Fruit fly (Drosophila melanogaster) ovary, adult (tissue): Measurements from ENCODE around the gene Arl8.

ENCODE experiments used
- CG17801 ChIP-seq: fragments of 200-800 bp; optimal IDR thresholded peaks from 2 replicates; lab custom pipeline; 2019; ENCODE audit warnings: missing biosample characterization, mild to moderate bottlenecking, missing genetic modification characterization, moderate library complexity; ENCODE audit not compliant: partially characterized antibody

Gene Arl8

dm6 chr3R:8164850-8165249 lies 38.4 kb downstream of the Arl8 start:
- TF ChIP-seq CG17801 = no peak

- no peak for TF ChIP-seq CG17801
Observed at dm6 chr3R:8171489-8172161, 45.2 kb downstream of the Arl8 start.

- no peak for TF ChIP-seq CG17801
Observed at dm6 chr3R:8176058-8176673, 49.8 kb downstream of the Arl8 start.
